Fruit fly (Drosophila melanogaster): ENCODE results near the gene Hsc70-4.

Gene Hsc70-4

DNA sequence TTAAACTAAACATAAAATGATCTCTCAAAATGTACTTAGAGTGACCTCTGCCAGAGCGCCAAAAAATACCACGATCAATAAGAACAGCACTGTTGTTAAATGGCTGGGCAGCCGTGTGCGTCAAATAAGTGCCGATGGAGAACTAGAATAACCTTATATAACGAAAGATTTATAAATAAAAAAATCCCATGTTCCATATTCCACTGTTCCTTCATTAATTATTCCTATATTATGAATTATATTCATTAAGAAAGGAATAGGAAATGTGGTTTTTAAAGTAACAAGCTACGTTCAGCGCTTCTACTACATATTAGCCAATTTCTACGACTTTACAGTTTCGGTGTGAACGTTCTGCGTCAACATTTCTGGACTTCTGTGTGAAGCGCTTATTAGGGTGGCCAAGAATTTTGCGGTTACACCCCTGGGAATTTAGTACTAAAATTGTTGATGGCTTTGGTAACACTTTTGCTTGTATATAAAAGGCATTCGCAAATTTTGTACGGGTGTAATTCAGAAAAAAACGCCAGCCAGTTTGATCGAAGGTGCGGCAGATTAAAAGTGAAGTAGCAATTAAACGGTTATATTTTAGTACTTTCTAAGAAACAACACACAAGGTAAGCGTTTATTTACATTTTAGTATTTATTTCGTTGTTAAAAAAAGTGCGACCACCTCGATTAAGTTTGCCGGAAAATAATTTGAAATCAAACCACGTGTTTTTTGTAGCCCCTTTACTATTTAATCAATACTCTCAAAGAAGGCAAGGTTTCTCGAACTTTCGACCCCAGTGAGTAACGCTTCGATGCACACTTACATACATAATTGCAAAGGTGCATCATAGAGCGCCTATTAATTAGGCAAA, at the start of gene Hsc70-4, which contains the start of gene tefu (continued):
- TF ChIP-seq CG10959 (GFP tag; IDR thresholded peaks at IDR 0.05) = peak; percentile 30; the same call in 1 of the 2 replicates
- peak; percentile 91 for TF ChIP-seq phol (tag; optimal IDR thresholded peaks at IDR 0.05)
- peak; percentile 76 for TF ChIP-seq CG13894 (tag; optimal IDR thresholded peaks at IDR 0.05)
- no peak; the same call in 1 of the 2 replicates for TF ChIP-seq Taf1 (GFP tag; IDR thresholded peaks at IDR 0.05)
- TF ChIP-seq CG7372 (GFP tag; IDR thresholded peaks at IDR 0.05) = peak; percentile 73
- TF ChIP-seq CG15601 (tag; optimal IDR thresholded peaks at IDR 0.05) = peak; percentile 57
- TF ChIP-seq CG2116 (GFP tag; optimal IDR thresholded peaks at IDR 0.05) = peak; percentile 97
- no peak for TF ChIP-seq CG6854 (GFP tag; optimal IDR thresholded peaks at IDR 0.05)
- TF ChIP-seq CG14710 (tag; optimal IDR thresholded peaks at IDR 0.05) = peak; percentile 92
- no peak for TF ChIP-seq mirr (GFP tag; optimal IDR thresholded peaks at IDR 0.05)
- no peak for TF ChIP-seq hbn (GFP tag; IDR thresholded peaks at IDR 0.05; ENCODE audit: partially characterized antibody)
- peak; percentile 75 for TF ChIP-seq CG7928 (GFP tag; optimal IDR thresholded peaks at IDR 0.05)
- peak; percentile 75 for TF ChIP-seq sug (tag; optimal IDR thresholded peaks at IDR 0.05)
- TF ChIP-seq Fer1 (GFP tag; optimal IDR thresholded peaks at IDR 0.05) = peak; percentile 22
- peak; percentile 69 for TF ChIP-seq NC2β (GFP tag; optimal IDR thresholded peaks at IDR 0.05)
- peak; percentile 81 for TF ChIP-seq CG10543 (GFP tag; optimal IDR thresholded peaks at IDR 0.05)
- peak in 2 of 3 experiments; percentile 64 to 93 for TF ChIP-seq lola (GFP tag; optimal IDR thresholded peaks at IDR 0.05)
- TF ChIP-seq ewg (GFP tag; optimal IDR thresholded peaks at IDR 0.05) = peak; percentile 60
- TF ChIP-seq en (GFP tag; optimal IDR thresholded peaks at IDR 0.05) = no peak
- TF ChIP-seq CG11093 (GFP tag; IDR thresholded peaks at IDR 0.05) = peak; percentile 85
- no peak for TF ChIP-seq toy (GFP tag; IDR thresholded peaks at IDR 0.05)
- peak; percentile 63 for TF ChIP-seq seq (GFP tag; IDR thresholded peaks at IDR 0.05)
- no peak for TF ChIP-seq Lpt (GFP tag; optimal IDR thresholded peaks at IDR 0.05)
- TF ChIP-seq ind (GFP tag; optimal IDR thresholded peaks at IDR 0.05) = peak; percentile 86
- TF ChIP-seq Doc2 (GFP tag; IDR thresholded peaks at IDR 0.05) = no peak
- peak; percentile 88 for TF ChIP-seq CG3847 (GFP tag; IDR thresholded peaks at IDR 0.05)
- peak; percentile 73 for TF ChIP-seq CG13424 (tag; optimal IDR thresholded peaks at IDR 0.05)
- no peak for TF ChIP-seq grn (GFP tag; optimal IDR thresholded peaks at IDR 0.05)
- no peak for TF ChIP-seq HLHmδ (GFP tag; optimal IDR thresholded peaks at IDR 0.05)
- peak; percentile 50 for TF ChIP-seq Myb (GFP tag; optimal IDR thresholded peaks at IDR 0.05)
- peak; percentile 26; the same call in 1 of the 2 replicates for TF ChIP-seq unc-4 (GFP tag; IDR thresholded peaks at IDR 0.05; ENCODE audit: partially characterized antibody)
- peak; percentile 31; the same call in 1 of the 2 replicates for TF ChIP-seq tna (GFP tag; IDR thresholded peaks at IDR 0.05; ENCODE audit: partially characterized antibody)
- no peak for TF ChIP-seq CG18011 (GFP tag; optimal IDR thresholded peaks at IDR 0.05)
- TF ChIP-seq pfk (GFP tag; optimal IDR thresholded peaks at IDR 0.05) = peak; percentile 83
- peak; percentile 81 for TF ChIP-seq slou (GFP tag; optimal IDR thresholded peaks at IDR 0.05)
- peak; percentile 8 for TF ChIP-seq CG12219 (GFP tag; optimal IDR thresholded peaks at IDR 0.05)
- TF ChIP-seq CG6254 (GFP tag; optimal IDR thresholded peaks at IDR 0.05) = peak; percentile 1
- no peak for TF ChIP-seq ftz-f1 (GFP tag; optimal IDR thresholded peaks at IDR 0.05)
- 0 out of 2 replicates have a peak, but pooled peaks have one; percentile 44 for TF ChIP-seq dan (GFP tag; IDR thresholded peaks at IDR 0.05)
- TF ChIP-seq CG14441 (GFP tag; IDR thresholded peaks at IDR 0.05) = peak; percentile 86
- TF ChIP-seq ERR (GFP tag; optimal IDR thresholded peaks at IDR 0.05) = no peak
- TF ChIP-seq CG9215 (GFP tag; IDR thresholded peaks at IDR 0.05) = peak; percentile 81
- peak; percentile 69 for TF ChIP-seq CG11723 (GFP tag; optimal IDR thresholded peaks at IDR 0.05)
- peak; percentile 29 for TF ChIP-seq CG16863 (GFP tag; optimal IDR thresholded peaks at IDR 0.05)
- peak; percentile 61 for TF ChIP-seq Bteb2 (GFP tag; optimal IDR thresholded peaks at IDR 0.05)
- peak; percentile 81 for TF ChIP-seq CG10654 (GFP tag; optimal IDR thresholded peaks at IDR 0.05)
- TF ChIP-seq lmd (GFP tag; IDR thresholded peaks at IDR 0.05) = peak; percentile 86
- peak; percentile 54 for TF ChIP-seq Max (GFP tag; optimal IDR thresholded peaks at IDR 0.05)
